Fruit fly (Drosophila melanogaster) whole organism, embryonic: ENCODE data around the gene FBXO11.

Experiments used
- Ada2b ChIP-seq: fragments of 200-800 bp; sonication (Bioruptor generic); IDR thresholded peaks from 2 replicates; pipeline ENCODE4 v1.3.6; 2022; ENCODE audit warnings: missing biosample characterization, missing genetic modification characterization
- Asciz ChIP-seq: fragments of 200-800 bp; sonication (Bioruptor generic); optimal IDR thresholded peaks from 2 replicates; lab custom pipeline; 2017; ENCODE audit warnings: missing biosample characterization, mild to moderate bottlenecking, missing genetic modification characterization, missing genetic modification reagents
- Atf3 ChIP-seq: fragments of 200-800 bp; sonication (Bioruptor generic); optimal IDR thresholded peaks from 3 replicates; lab custom pipeline; 2016; ENCODE audit warnings: missing biosample characterization, missing genetic modification characterization
- CG10321 ChIP-seq: fragments of 200-800 bp; sonication (Bioruptor generic); IDR thresholded peaks from 2 replicates; pipeline ENCODE4 v1.3.6; 2022; ENCODE audit warnings: missing biosample characterization, missing genetic modification characterization
- CG10959 ChIP-seq: fragments of 200-800 bp; sonication (Bioruptor generic); IDR thresholded peaks from 2 replicates; pipeline ENCODE4 v1.3.6; 2022; ENCODE audit warnings: missing biosample characterization, missing genetic modification characterization
- CG11560 ChIP-seq: fragments of 200-800 bp; sonication (Bioruptor generic); IDR thresholded peaks from 3 replicates; pipeline ENCODE4 v1.3.6; 2022; ENCODE audit warnings: missing biosample characterization, missing genetic modification characterization
- CG12104 ChIP-seq: fragments of 200-800 bp; sonication (Bioruptor generic); optimal IDR thresholded peaks from 3 replicates; lab custom pipeline; 2016; ENCODE audit warnings: missing biosample characterization, missing genetic modification characterization
- CG12659 ChIP-seq: fragments of 200-800 bp; sonication (Bioruptor generic); optimal IDR thresholded peaks from 3 replicates; lab custom pipeline; 2017; ENCODE audit warnings: mild to moderate bottlenecking, missing biosample characterization, missing genetic modification reagents, missing genetic modification characterization
- CG12744 ChIP-seq: fragments of 200-800 bp; sonication (Bioruptor generic); optimal IDR thresholded peaks from 2 replicates; lab custom pipeline; 2016; ENCODE audit warnings: missing biosample characterization, missing genetic modification characterization
- CG14441 ChIP-seq: fragments of 200-800 bp; sonication (Bioruptor generic); IDR thresholded peaks from 2 replicates; pipeline ENCODE4 v1.3.6; 2022; ENCODE audit warnings: missing biosample characterization, missing genetic modification characterization
- CG15479 ChIP-seq: fragments of 200-800 bp; sonication (Bioruptor generic); optimal IDR thresholded peaks from 3 replicates; lab custom pipeline; 2019; ENCODE audit warnings: missing biosample characterization, mild to moderate bottlenecking, missing genetic modification characterization, moderate library complexity
- CG17186 ChIP-seq: fragments of 200-800 bp; sonication (Bioruptor generic); optimal IDR thresholded peaks from 3 replicates; lab custom pipeline; 2017; ENCODE audit warnings: missing biosample characterization, missing genetic modification reagents, missing genetic modification characterization
- CG17328 ChIP-seq: fragments of 200-800 bp; sonication (Bioruptor generic); IDR thresholded peaks from 2 replicates; pipeline ENCODE4 v1.3.6; 2022; ENCODE audit warnings: missing biosample characterization, missing genetic modification characterization
- CG17802 ChIP-seq: fragments of 200-800 bp; sonication (Bioruptor generic); optimal IDR thresholded peaks from 2 replicates; lab custom pipeline; 2018; ENCODE audit warnings: missing biosample characterization, mild to moderate bottlenecking, missing genetic modification characterization, moderate library complexity
- CG31441 ChIP-seq: fragments of 200-800 bp; sonication (Bioruptor generic); IDR thresholded peaks from 2 replicates; pipeline ENCODE4 v1.3.6; 2022; ENCODE audit warnings: missing biosample characterization, missing genetic modification characterization
- CG34224 ChIP-seq: fragments of 200-800 bp; sonication (Bioruptor generic); IDR thresholded peaks from 3 replicates; pipeline ENCODE4 v1.3.6; 2022; ENCODE audit warnings: missing biosample characterization, missing genetic modification characterization; ENCODE audit not compliant: partially characterized antibody
- CG34422 ChIP-seq: fragments of 200-800 bp; sonication (Bioruptor generic); IDR thresholded peaks from 3 replicates; pipeline ENCODE4 v1.3.6; 2022; ENCODE audit warnings: missing biosample characterization, missing genetic modification characterization
- CG3838 ChIP-seq: fragments of 200-800 bp; sonication (Bioruptor generic); optimal IDR thresholded peaks from 3 replicates; lab custom pipeline; 2016; ENCODE audit warnings: missing biosample characterization, missing genetic modification characterization
- CG4404 ChIP-seq: fragments of 200-800 bp; sonication (Bioruptor generic); IDR thresholded peaks from 2 replicates; pipeline ENCODE4 v1.3.6; 2022; ENCODE audit warnings: missing biosample characterization, missing genetic modification characterization
- CG6683 ChIP-seq: fragments of 200-800 bp; sonication (Bioruptor generic); optimal IDR thresholded peaks from 2 replicates; lab custom pipeline; 2017; ENCODE audit warnings: missing biosample characterization, mild to moderate bottlenecking, missing genetic modification characterization, missing genetic modification reagents
- CG7271 ChIP-seq: fragments of 200-800 bp; sonication (Bioruptor generic); optimal IDR thresholded peaks from 2 replicates; lab custom pipeline; 2018; ENCODE audit warnings: missing biosample characterization, mild to moderate bottlenecking, missing genetic modification characterization, moderate library complexity
- CG8359 ChIP-seq: fragments of 200-800 bp; sonication (Bioruptor generic); optimal IDR thresholded peaks from 2 replicates; lab custom pipeline; 2017; ENCODE audit warnings: missing biosample characterization, mild to moderate bottlenecking, missing genetic modification characterization, borderline replicate concordance
- CG8765 ChIP-seq: fragments of 200-800 bp; sonication (Bioruptor generic); IDR thresholded peaks from 2 replicates; pipeline ENCODE4 v1.3.6; 2022; ENCODE audit warnings: missing biosample characterization, missing genetic modification characterization
- CG9727 ChIP-seq: fragments of 200-800 bp; sonication (Bioruptor generic); optimal IDR thresholded peaks from 3 replicates; lab custom pipeline; 2017; ENCODE audit warnings: missing biosample characterization, mild to moderate bottlenecking, missing genetic modification characterization
- CkIIα-i1 ChIP-seq: fragments of 200-800 bp; sonication (Bioruptor generic); IDR thresholded peaks from 2 replicates; pipeline ENCODE4 v1.3.6; 2022; ENCODE audit warnings: missing biosample characterization, missing genetic modification characterization
- Dbx ChIP-seq: fragments of 200-800 bp; sonication (Bioruptor generic); IDR thresholded peaks from 3 replicates; pipeline ENCODE4 v1.3.6; 2022; ENCODE audit warnings: missing biosample characterization, missing genetic modification characterization
- Drgx ChIP-seq: fragments of 200-800 bp; sonication (Bioruptor generic); IDR thresholded peaks from 2 replicates; pipeline ENCODE4 v1.3.6; 2022; ENCODE audit warnings: missing biosample characterization, missing genetic modification characterization
- Gsc ChIP-seq: fragments of 200-800 bp; sonication (Bioruptor generic); IDR thresholded peaks from 2 replicates; pipeline ENCODE4 v1.3.6; 2022; ENCODE audit warnings: missing biosample characterization, missing genetic modification characterization
- Lim3 ChIP-seq: fragments of 200-800 bp; sonication (Bioruptor generic); IDR thresholded peaks from 2 replicates; pipeline ENCODE4 v1.3.6; 2022; ENCODE audit warnings: missing biosample characterization, missing genetic modification characterization
- MBD-R2 ChIP-seq: fragments of 200-800 bp; sonication (Bioruptor generic); IDR thresholded peaks from 2 replicates; pipeline ENCODE4 v1.3.6; 2022; ENCODE audit warnings: missing biosample characterization, missing genetic modification characterization
- Max ChIP-seq: fragments of 200-800 bp; sonication (Bioruptor generic); optimal IDR thresholded peaks from 2 replicates; lab custom pipeline; 2016; ENCODE audit warnings: missing biosample characterization, mild to moderate bottlenecking, missing genetic modification characterization
- Mrtf ChIP-seq: fragments of 200-800 bp; sonication (Bioruptor generic); IDR thresholded peaks from 3 replicates; pipeline ENCODE4 v1.3.6; 2022; ENCODE audit warnings: missing biosample characterization, missing genetic modification characterization
- Sin3A ChIP-seq: fragments of >200 bp; optimal IDR thresholded peaks from 2 replicates; lab custom pipeline; 2018
- Xbp1 ChIP-seq: fragments of 200-800 bp; sonication (Bioruptor generic); optimal IDR thresholded peaks from 3 replicates; lab custom pipeline; 2016; ENCODE audit warnings: missing biosample characterization, mild to moderate bottlenecking, missing genetic modification characterization
- ab ChIP-seq: fragments of 200-800 bp; sonication (Bioruptor generic); optimal IDR thresholded peaks from 2 replicates; lab custom pipeline; 2016; ENCODE audit warnings: missing biosample characterization, missing genetic modification characterization
- chn ChIP-seq: fragments of 200-800 bp; sonication (Bioruptor generic); optimal IDR thresholded peaks from 2 replicates; lab custom pipeline; 2016; ENCODE audit warnings: missing biosample characterization, missing genetic modification characterization
- ci ChIP-seq: fragments of 200-800 bp; sonication (Bioruptor generic); IDR thresholded peaks from 3 replicates; pipeline ENCODE4 v1.3.6; 2022; ENCODE audit warnings: missing biosample characterization, missing genetic modification characterization
- da ChIP-seq: fragments of 200-800 bp; sonication (Bioruptor generic); optimal IDR thresholded peaks from 2 replicates; lab custom pipeline; 2016; ENCODE audit warnings: missing biosample characterization, missing genetic modification characterization
- dm ChIP-seq: fragments of 200-800 bp; sonication (Bioruptor generic); optimal IDR thresholded peaks from 3 replicates; lab custom pipeline; 2016; ENCODE audit warnings: missing biosample characterization, missing genetic modification characterization
- en ChIP-seq: fragments of 200-800 bp; sonication (Bioruptor generic); optimal IDR thresholded peaks from 2 replicates; lab custom pipeline; 2016; ENCODE audit warnings: missing biosample characterization, missing genetic modification characterization
- hth ChIP-seq: fragments of >200 bp; optimal IDR thresholded peaks from 2 replicates; lab custom pipeline; 2017; ENCODE audit warnings: inconsistent platforms
- knrl ChIP-seq: fragments of 200-800 bp; sonication (Bioruptor generic); IDR thresholded peaks from 3 replicates; pipeline ENCODE4 v1.3.6; 2022; ENCODE audit warnings: missing biosample characterization, missing genetic modification characterization; ENCODE audit not compliant: partially characterized antibody
- nau ChIP-seq: fragments of 200-800 bp; sonication (Bioruptor generic); optimal IDR thresholded peaks from 3 replicates; lab custom pipeline; 2017; ENCODE audit warnings: missing biosample characterization, mild to moderate bottlenecking, missing genetic modification characterization, missing genetic modification reagents
- org-1 ChIP-seq: fragments of 200-800 bp; sonication (Bioruptor generic); optimal IDR thresholded peaks from 2 replicates; lab custom pipeline; 2017; ENCODE audit warnings: missing biosample characterization, missing genetic modification characterization
- pb ChIP-seq: fragments of 200-800 bp; sonication (Bioruptor generic); optimal IDR thresholded peaks from 3 replicates; lab custom pipeline; 2016; ENCODE audit warnings: missing biosample characterization, missing genetic modification characterization
- pho ChIP-seq: fragments of 200-800 bp; sonication (Bioruptor generic); optimal IDR thresholded peaks from 2 replicates; lab custom pipeline; 2016; ENCODE audit warnings: missing biosample characterization, missing genetic modification characterization
- pnt ChIP-seq: fragments of 200-800 bp; sonication (Bioruptor generic); optimal IDR thresholded peaks from 3 replicates; lab custom pipeline; 2016; ENCODE audit warnings: missing biosample characterization, missing genetic modification characterization
- slou ChIP-seq: fragments of 200-800 bp; sonication (Bioruptor generic); optimal IDR thresholded peaks from 3 replicates; lab custom pipeline; 2016; ENCODE audit warnings: missing biosample characterization, missing genetic modification characterization
- sna ChIP-seq: fragments of 200-800 bp; sonication (Bioruptor generic); IDR thresholded peaks from 2 replicates; pipeline ENCODE4 v1.3.6; 2022; ENCODE audit warnings: missing biosample characterization, missing genetic modification characterization; ENCODE audit not compliant: partially characterized antibody
- sob ChIP-seq: fragments of 200-800 bp; sonication (Bioruptor generic); IDR thresholded peaks from 2 replicates; pipeline ENCODE4 v1.3.6; 2022; ENCODE audit warnings: missing biosample characterization, missing genetic modification characterization
- tup ChIP-seq: fragments of 200-800 bp; sonication (Bioruptor generic); optimal IDR thresholded peaks from 2 replicates; lab custom pipeline; 2016; ENCODE audit warnings: missing biosample characterization, mild to moderate bottlenecking, missing genetic modification characterization, moderate library complexity
- zen ChIP-seq: fragments of 200-800 bp; sonication (Bioruptor generic); optimal IDR thresholded peaks from 3 replicates; lab custom pipeline; 2018; ENCODE audit warnings: missing biosample characterization, mild to moderate bottlenecking, missing genetic modification characterization, moderate library complexity

Gene FBXO11

DNA sequence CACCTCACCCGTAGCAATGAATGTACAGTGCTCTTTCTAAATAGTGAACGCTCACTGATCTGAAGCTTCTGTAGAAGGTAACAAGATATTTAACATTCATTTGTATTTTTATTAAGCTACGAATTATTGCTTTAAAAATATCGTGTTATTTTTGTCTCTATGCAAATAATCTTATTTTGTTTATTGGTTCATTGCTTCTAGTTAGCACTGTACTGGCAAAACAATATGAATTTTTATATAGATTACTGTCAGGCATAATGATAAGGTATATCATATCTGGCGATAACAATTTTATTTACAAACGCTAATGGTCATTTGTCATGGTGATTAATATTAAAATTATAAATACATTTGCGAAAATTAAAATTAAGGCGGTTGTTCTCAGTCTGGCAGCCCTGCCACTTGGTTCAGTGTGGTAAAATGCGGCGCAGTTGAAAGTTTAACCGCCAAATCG, 37.6 kb downstream of the FBXO11 start, which contains the start of gene CG9471 (continued):
- TF ChIP-seq sna (GFP tag; lab: Robert Waterston, UW) (no peak), knrl (GFP tag; lab: Robert Waterston, UW) (no peak), ci (GFP tag; lab: Robert Waterston, UW) (peak; percentile 94), CG9727 (GFP tag; lab: Kevin White, UChicago) (peak; percentile 92), CG34422 (GFP tag; lab: Robert Waterston, UW) (peak; percentile 93), pho (GFP tag; lab: Kevin White, UChicago) (peak; percentile 87), org-1 (GFP tag; lab: Kevin White, UChicago) (peak; percentile 82), CG12744 (GFP tag; lab: Kevin White, UChicago) (peak; percentile 83), pb (GFP tag; lab: Kevin White, UChicago) (peak; percentile 73), CG31441 (peak; percentile 95), CG17186 (GFP tag; lab: Kevin White, UChicago) (peak; percentile 16), sob (peak; percentile 94), Mrtf (GFP tag; lab: Robert Waterston, UW) (peak; percentile 85), CG6683 (GFP tag; lab: Kevin White, UChicago) (peak; percentile 85), CG12104 (peak; percentile 85), CG4404 (GFP tag; lab: Robert Waterston, UW) (peak; percentile 79), CG34224 (GFP tag; lab: Robert Waterston, UW) (no peak), Atf3 (GFP tag; lab: Kevin White, UChicago) (peak; percentile 83), nau (GFP tag; lab: Kevin White, UChicago) (peak; percentile 87), Gsc (GFP tag; lab: Robert Waterston, UW) (peak; percentile 70), Drgx (GFP tag; lab: Robert Waterston, UW) (peak; percentile 94), CG3838 (GFP tag; lab: Kevin White, UChicago) (peak; percentile 56), slou (GFP tag; lab: Kevin White, UChicago) (peak; percentile 91), CG10321 (GFP tag; lab: Robert Waterston, UW) (peak; percentile 67), CkIIα-i1 (no peak), Max (GFP tag; lab: Kevin White, UChicago) (peak; percentile 86), Dbx (GFP tag; lab: Robert Waterston, UW) (peak; percentile 91), CG7271 (peak; percentile 73), ab (GFP tag; lab: Kevin White, UChicago) (peak; percentile 43), dm (GFP tag; lab: Kevin White, UChicago) (peak; percentile 68), zen (tag; lab: Kevin White, UChicago) (peak; percentile 88), Ada2b (GFP tag; lab: Robert Waterston, UW) (peak; percentile 93), MBD-R2 (GFP tag; lab: Robert Waterston, UW) (peak; percentile 79), Asciz (peak; percentile 81), CG8359 (GFP tag; lab: Kevin White, UChicago) (peak; percentile 14), CG11560 (tag; lab: Robert Waterston, UW) (peak; percentile 66; the same call in 2 of the 3 replicates), CG17328 (GFP tag; lab: Robert Waterston, UW) (peak; percentile 91), hth (lab: Kevin White, UChicago) (no peak), Lim3 (GFP tag; lab: Robert Waterston, UW) (peak; percentile 65; the same call in 1 of the 2 replicates), CG12659 (GFP tag; lab: Kevin White, UChicago) (peak; percentile 93), pnt (peak; percentile 89), Sin3A (lab: Kevin White, UChicago) (no peak), en (GFP tag; lab: Kevin White, UChicago) (peak; percentile 72), chn (peak; percentile 90), CG17802 (tag; lab: Kevin White, UChicago) (peak; percentile 50), tup (peak; percentile 77), CG8765 (peak; percentile 70; the same call in 1 of the 2 replicates), CG10959 (peak; percentile 81), da (peak; percentile 61), CG15479 (GFP tag; lab: Kevin White, UChicago) (no peak), CG14441 (GFP tag; lab: Robert Waterston, UW) (peak; percentile 91), Xbp1 (GFP tag; lab: Kevin White, UChicago) (peak; percentile 95)
